Fruit fly (Drosophila melanogaster) whole organism, prepupa: Measurements from ENCODE around the gene CG32313.

ENCODE experiments used
- Blimp-1 ChIP-seq: fragments of 200-800 bp; sonication (Bioruptor generic); optimal IDR thresholded peaks from 3 replicates; lab custom pipeline; 2017; ENCODE audit warnings: missing biosample characterization, missing genetic modification characterization, mild to moderate bottlenecking, moderate library complexity, missing genetic modification reagents
- CG10631 ChIP-seq: fragments of 200-800 bp; sonication (Bioruptor generic); optimal IDR thresholded peaks from 2 replicates; lab custom pipeline; 2016; ENCODE audit warnings: missing biosample characterization, missing genetic modification characterization
- CG10669 ChIP-seq: fragments of 200-800 bp; sonication (Bioruptor generic); optimal IDR thresholded peaks from 3 replicates; lab custom pipeline; 2018; ENCODE audit warnings: missing biosample characterization, mild to moderate bottlenecking, missing genetic modification characterization, moderate library complexity
- CG11294 ChIP-seq: fragments of 200-800 bp; sonication (Bioruptor generic); IDR thresholded peaks from 2 replicates; pipeline ENCODE4 v1.3.6; 2022; ENCODE audit warnings: missing biosample characterization, missing genetic modification characterization
- CG11762 ChIP-seq: fragments of 200-800 bp; sonication (Bioruptor generic); optimal IDR thresholded peaks from 3 replicates; lab custom pipeline; 2016; ENCODE audit warnings: missing biosample characterization, missing genetic modification characterization; ENCODE audit not compliant: insufficient read depth
- CG11902 ChIP-seq: fragments of 200-800 bp; sonication (Bioruptor generic); optimal IDR thresholded peaks from 3 replicates; lab custom pipeline; 2016; ENCODE audit warnings: missing biosample characterization, missing genetic modification characterization
- CG15336 ChIP-seq: fragments of 200-800 bp; sonication (Bioruptor generic); IDR thresholded peaks from 2 replicates; pipeline ENCODE4 v1.3.6; 2022; ENCODE audit warnings: missing biosample characterization, missing genetic modification characterization
- CG1621 ChIP-seq: fragments of 200-800 bp; sonication (Bioruptor generic); optimal IDR thresholded peaks from 3 replicates; lab custom pipeline; 2018; ENCODE audit warnings: missing biosample characterization, mild to moderate bottlenecking, missing genetic modification characterization
- CG3032 ChIP-seq: fragments of 200-800 bp; optimal IDR thresholded peaks from 2 replicates; lab custom pipeline; 2019; ENCODE audit warnings: missing biosample characterization, mild to moderate bottlenecking, missing genetic modification characterization, moderate library complexity
- CG31627 ChIP-seq: fragments of 200-800 bp; sonication (Bioruptor generic); optimal IDR thresholded peaks from 3 replicates; lab custom pipeline; 2016; ENCODE audit warnings: missing biosample characterization, missing genetic modification characterization
- CG32006 ChIP-seq: fragments of 200-800 bp; sonication (Bioruptor generic); optimal IDR thresholded peaks from 3 replicates; lab custom pipeline; 2017; ENCODE audit warnings: missing biosample characterization, mild to moderate bottlenecking, missing genetic modification characterization
- CG3919 ChIP-seq: fragments of 200-800 bp; sonication (Bioruptor generic); optimal IDR thresholded peaks from 3 replicates; lab custom pipeline; 2016; ENCODE audit warnings: missing biosample characterization, missing genetic modification characterization
- CG4318 ChIP-seq: fragments of 200-800 bp; sonication (Bioruptor generic); optimal IDR thresholded peaks from 3 replicates; lab custom pipeline; 2017; ENCODE audit warnings: missing biosample characterization, mild to moderate bottlenecking, missing genetic modification characterization
- CG6163 ChIP-seq: fragments of 200-800 bp; sonication (Bioruptor generic); IDR thresholded peaks from 3 replicates; pipeline ENCODE4 v1.3.6; 2022; ENCODE audit warnings: missing biosample characterization, missing genetic modification characterization
- CG6276 ChIP-seq: fragments of 200-800 bp; sonication (Bioruptor generic); optimal IDR thresholded peaks from 2 replicates; lab custom pipeline; 2017; ENCODE audit warnings: missing biosample characterization, mild to moderate bottlenecking, missing genetic modification characterization
- CG6854 ChIP-seq: fragments of 200-800 bp; sonication (Bioruptor generic); optimal IDR thresholded peaks from 2 replicates; lab custom pipeline; 2017; ENCODE audit warnings: missing biosample characterization, mild to moderate bottlenecking, missing genetic modification characterization
- CG8119 ChIP-seq: fragments of 200-800 bp; sonication (Bioruptor generic); IDR thresholded peaks from 3 replicates; pipeline ENCODE4 v1.3.6; 2022; ENCODE audit warnings: missing biosample characterization, missing genetic modification characterization
- CG8319 ChIP-seq: fragments of 200-800 bp; sonication (Bioruptor generic); optimal IDR thresholded peaks from 3 replicates; lab custom pipeline; 2016; ENCODE audit warnings: missing biosample characterization, missing genetic modification characterization
- CG8632 ChIP-seq: fragments of 200-800 bp; sonication (Bioruptor generic); optimal IDR thresholded peaks from 3 replicates; lab custom pipeline; 2016; ENCODE audit warnings: missing biosample characterization, missing genetic modification characterization
- CG9139 ChIP-seq: fragments of 200-800 bp; sonication (Bioruptor generic); optimal IDR thresholded peaks from 3 replicates; lab custom pipeline; 2017; ENCODE audit warnings: missing biosample characterization, mild to moderate bottlenecking, missing genetic modification characterization
- Eip75B ChIP-seq: fragments of 200-800 bp; sonication (Bioruptor generic); optimal IDR thresholded peaks from 3 replicates; lab custom pipeline; 2016; ENCODE audit warnings: missing biosample characterization, missing genetic modification characterization
- Eip78C ChIP-seq: fragments of 200-800 bp; sonication (Bioruptor generic); peaks from one replicate; lab custom pipeline; 2016; ENCODE audit warnings: missing biosample characterization, missing genetic modification characterization
- Eip93F ChIP-seq: fragments of 200-800 bp; sonication (Bioruptor generic); optimal IDR thresholded peaks from 2 replicates; lab custom pipeline; 2016; ENCODE audit warnings: missing biosample characterization, mild to moderate bottlenecking, missing genetic modification characterization
- Ets21C ChIP-seq: fragments of 200-800 bp; sonication (Bioruptor generic); optimal IDR thresholded peaks from 3 replicates; lab custom pipeline; 2016; ENCODE audit warnings: missing biosample characterization, missing genetic modification characterization
- Ets96B ChIP-seq: fragments of 200-800 bp; optimal IDR thresholded peaks from 2 replicates; lab custom pipeline; 2019; ENCODE audit warnings: missing biosample characterization, mild to moderate bottlenecking, missing genetic modification characterization, moderate library complexity
- Gug ChIP-seq: fragments of 200-800 bp; sonication (Bioruptor generic); IDR thresholded peaks from 2 replicates; pipeline ENCODE4 v1.3.6; 2022; ENCODE audit warnings: missing biosample characterization, missing genetic modification characterization
- Hr38 ChIP-seq: sonication (Bioruptor generic); optimal IDR thresholded peaks from 2 replicates; lab custom pipeline; 2016; ENCODE audit warnings: missing biosample characterization, missing genetic modification characterization
- Hr39 ChIP-seq: fragments of 200-800 bp; sonication (Bioruptor generic); optimal IDR thresholded peaks from 2 replicates; lab custom pipeline; 2016; ENCODE audit warnings: missing biosample characterization, missing genetic modification characterization
- Met ChIP-seq: fragments of 200-800 bp; sonication (Bioruptor generic); optimal IDR thresholded peaks from 3 replicates; lab custom pipeline; 2016; ENCODE audit warnings: missing biosample characterization, missing genetic modification characterization
- OdsH ChIP-seq: fragments of 200-800 bp; sonication (Bioruptor generic); optimal IDR thresholded peaks from 3 replicates; lab custom pipeline; 2016; ENCODE audit warnings: missing biosample characterization, missing genetic modification characterization
- Smox ChIP-seq: fragments of 200-800 bp; sonication (Bioruptor generic); optimal IDR thresholded peaks from 3 replicates; lab custom pipeline; 2016; ENCODE audit warnings: missing biosample characterization, missing genetic modification characterization
- Sox102F ChIP-seq: fragments of 200-800 bp; sonication (Bioruptor generic); optimal IDR thresholded peaks from 2 replicates; lab custom pipeline; 2016; ENCODE audit warnings: missing biosample characterization, mild to moderate bottlenecking, missing genetic modification characterization
- Sox14 ChIP-seq: fragments of 200-800 bp; sonication (Bioruptor generic); optimal IDR thresholded peaks from 3 replicates; lab custom pipeline; 2016; ENCODE audit warnings: missing biosample characterization, missing genetic modification characterization
- Sox15 ChIP-seq: fragments of 200-800 bp; sonication (Bioruptor generic); optimal IDR thresholded peaks from 3 replicates; lab custom pipeline; 2016; ENCODE audit warnings: missing biosample characterization, missing genetic modification characterization
- achi ChIP-seq: fragments of 200-800 bp; sonication (Bioruptor generic); optimal IDR thresholded peaks from 3 replicates; lab custom pipeline; 2016; ENCODE audit warnings: missing biosample characterization, missing genetic modification characterization
- acj6 ChIP-seq: fragments of 200-800 bp; sonication (Bioruptor generic); optimal IDR thresholded peaks from 3 replicates; lab custom pipeline; 2016; ENCODE audit warnings: missing biosample characterization, missing genetic modification characterization
- cyc ChIP-seq: fragments of 200-800 bp; sonication (Bioruptor generic); optimal IDR thresholded peaks from 3 replicates; lab custom pipeline; 2016; ENCODE audit warnings: missing biosample characterization, missing genetic modification characterization
- eg ChIP-seq: fragments of 200-800 bp; sonication (Bioruptor generic); IDR thresholded peaks from 3 replicates; pipeline ENCODE4 v1.3.6; 2022; ENCODE audit warnings: missing biosample characterization, missing genetic modification characterization
- esn ChIP-seq: fragments of 200-800 bp; sonication (Bioruptor generic); optimal IDR thresholded peaks from 2 replicates; lab custom pipeline; 2016; ENCODE audit warnings: missing biosample characterization, mild to moderate bottlenecking, missing genetic modification characterization, moderate library complexity
- fd59A ChIP-seq: fragments of 200-800 bp; sonication (Bioruptor generic); optimal IDR thresholded peaks from 2 replicates; lab custom pipeline; 2017; ENCODE audit warnings: missing biosample characterization, mild to moderate bottlenecking, missing genetic modification characterization, missing genetic modification reagents
- fd85E ChIP-seq: fragments of 200-800 bp; sonication (Bioruptor generic); optimal IDR thresholded peaks from 3 replicates; lab custom pipeline; 2016; ENCODE audit warnings: missing biosample characterization, missing genetic modification characterization
- fkh ChIP-seq: fragments of 200-800 bp; sonication (Bioruptor generic); optimal IDR thresholded peaks from 3 replicates; lab custom pipeline; 2017; ENCODE audit warnings: missing biosample characterization, mild to moderate bottlenecking, missing genetic modification characterization, moderate library complexity
- lz ChIP-seq: fragments of 200-800 bp; sonication (Bioruptor generic); optimal IDR thresholded peaks from 3 replicates; lab custom pipeline; 2016; ENCODE audit warnings: missing biosample characterization, missing genetic modification characterization
- net ChIP-seq: fragments of 200-800 bp; sonication (Bioruptor generic); optimal IDR thresholded peaks from 3 replicates; lab custom pipeline; 2016; ENCODE audit warnings: missing biosample characterization, missing genetic modification characterization
- pdm3 ChIP-seq: fragments of 200-800 bp; sonication (Bioruptor generic); optimal IDR thresholded peaks from 3 replicates; lab custom pipeline; 2016; ENCODE audit warnings: missing biosample characterization, missing genetic modification characterization
- svp ChIP-seq: fragments of 200-800 bp; sonication (Bioruptor generic); peaks from one replicate; lab custom pipeline; 2016; ENCODE audit warnings: missing biosample characterization, missing genetic modification characterization
- topi ChIP-seq: fragments of 200-800 bp; sonication (Bioruptor generic); optimal IDR thresholded peaks from 3 replicates; lab custom pipeline; 2016; ENCODE audit warnings: missing biosample characterization, missing genetic modification characterization
- vri ChIP-seq: fragments of 200-800 bp; sonication (Bioruptor generic); optimal IDR thresholded peaks from 3 replicates; lab custom pipeline; 2016; ENCODE audit warnings: missing biosample characterization, mild to moderate bottlenecking, missing genetic modification characterization

The CG32313 gene

dm6 chr3L:1592822-1593452 lies 47.4 kb upstream of the CG32313 start (continued):
- no peak for TF ChIP-seq CG11902
- no peak for TF ChIP-seq OdsH (GFP tag; lab: Kevin White, UChicago)
- no peak for TF ChIP-seq CG10669 (GFP tag; lab: Kevin White, UChicago)
- peak; percentile 76 for TF ChIP-seq Eip78C (GFP tag; lab: Kevin White, UChicago)
- TF ChIP-seq CG6854 (GFP tag; lab: Kevin White, UChicago): peak; percentile 26
- no peak for TF ChIP-seq CG11294 (GFP tag; lab: Robert Waterston, UW)
- TF ChIP-seq fd85E (GFP tag; lab: Kevin White, UChicago): no peak
- TF ChIP-seq CG8319: no peak

- TF ChIP-seq Eip93F (GFP tag; lab: Kevin White, UChicago): no peak
- TF ChIP-seq topi: peak; percentile 76
- TF ChIP-seq vri (GFP tag; lab: Kevin White, UChicago): peak; percentile 97
- TF ChIP-seq Gug: no peak
- TF ChIP-seq CG8119 (GFP tag; lab: Robert Waterston, UW): peak; percentile 43; the same call in 1 of the 3 replicates
- peak; percentile 70 for TF ChIP-seq acj6
- TF ChIP-seq CG8632 (GFP tag; lab: Kevin White, UChicago): peak; percentile 85
- TF ChIP-seq fd59A (GFP tag; lab: Kevin White, UChicago): peak; percentile 63
- no peak for TF ChIP-seq Hr38 (GFP tag; lab: Kevin White, UChicago)
- TF ChIP-seq esn (GFP tag; lab: Kevin White, UChicago): peak; percentile 90
- peak; percentile 64 for TF ChIP-seq CG11762 (GFP tag; lab: Kevin White, UChicago)
- peak; percentile 49; the same call in 2 of the 3 replicates for TF ChIP-seq eg (GFP tag; lab: Robert Waterston, UW)
- peak; percentile 69 for TF ChIP-seq CG31627 (GFP tag; lab: Kevin White, UChicago)
- peak; percentile 30 for TF ChIP-seq CG32006 (GFP tag; lab: Kevin White, UChicago)
- peak; percentile 87 for TF ChIP-seq CG1621 (tag; lab: Kevin White, UChicago)
- TF ChIP-seq CG10631 (GFP tag; lab: Kevin White, UChicago): no peak
- peak; percentile 90 for TF ChIP-seq CG6163 (GFP tag; lab: Robert Waterston, UW)
- peak; percentile 73 for TF ChIP-seq CG8319
- TF ChIP-seq Sox15 (GFP tag; lab: Kevin White, UChicago): no peak
- TF ChIP-seq CG15336 (GFP tag; lab: Robert Waterston, UW): 0 out of 2 replicates have a peak, but pooled peaks have one; percentile 19
- peak; percentile 87 for TF ChIP-seq CG9139 (GFP tag; lab: Kevin White, UChicago)
- peak; percentile 85 for TF ChIP-seq net (GFP tag; lab: Kevin White, UChicago)
- no peak for TF ChIP-seq CG11902
- peak; percentile 89 for TF ChIP-seq Sox102F (GFP tag; lab: Kevin White, UChicago)
- peak; percentile 95 for TF ChIP-seq fkh
- no peak for TF ChIP-seq CG4318 (GFP tag; lab: Kevin White, UChicago)
- TF ChIP-seq Hr39 (GFP tag; lab: Kevin White, UChicago): no peak
- TF ChIP-seq Sox14 (GFP tag; lab: Kevin White, UChicago): peak; percentile 50
- peak; percentile 51 for TF ChIP-seq cyc (GFP tag; lab: Kevin White, UChicago)
- TF ChIP-seq CG11294 (GFP tag; lab: Robert Waterston, UW): no peak
- TF ChIP-seq Ets21C (GFP tag; lab: Kevin White, UChicago): peak; percentile 29
- TF ChIP-seq CG3919 (GFP tag; lab: Kevin White, UChicago): peak; percentile 83
- peak; percentile 80 for TF ChIP-seq pdm3 (GFP tag; lab: Kevin White, UChicago)
- peak; percentile 74 for TF ChIP-seq lz (GFP tag; lab: Kevin White, UChicago)
- peak; percentile 78 for TF ChIP-seq Eip75B (GFP tag; lab: Kevin White, UChicago)
- TF ChIP-seq CG6276 (GFP tag; lab: Kevin White, UChicago): no peak
- TF ChIP-seq CG6854 (GFP tag; lab: Kevin White, UChicago): peak; percentile 90
- TF ChIP-seq Ets96B (tag; lab: Kevin White, UChicago): peak; percentile 50
- peak; percentile 74 for TF ChIP-seq Blimp-1 (GFP tag; lab: Kevin White, UChicago)
- peak; percentile 86 for TF ChIP-seq Met (GFP tag; lab: Kevin White, UChicago)
- peak; percentile 68 for TF ChIP-seq achi (GFP tag; lab: Kevin White, UChicago)
- TF ChIP-seq Eip78C (GFP tag; lab: Kevin White, UChicago): peak; percentile 94
- no peak for TF ChIP-seq Smox (GFP tag; lab: Kevin White, UChicago)
- peak; percentile 70 for TF ChIP-seq OdsH (GFP tag; lab: Kevin White, UChicago)
- peak; percentile 90 for TF ChIP-seq svp (GFP tag; lab: Kevin White, UChicago)
- TF ChIP-seq CG3032 (tag; lab: Kevin White, UChicago): peak; percentile 71
These were observed 46.3 kb upstream of the CG32313 start for dm6 chr3L:1591692-1592371.
